In genomic region chrII:1306550-1306949, ce11 we compare ENCODE assay signal across 2 worm cellular contexts.
TF ChIP-seq lines count a peak whose summit lies in the region.

No protein-coding gene starts in this region.

TF ChIP-seq in whole organism, L4 larva, 104 proteins besides CTCF, POLR2A, EP300 and RAD21:
- TF ChIP-seq lsy-2 (tag; optimal IDR thresholded peaks at IDR 0.05; lab: Kevin White, UChicago) (peak in 1 of 2 experiments; percentile 29), spr-1 (tag; optimal IDR thresholded peaks at IDR 0.05; lab: Kevin White, UChicago) (no peak), F49E8.2 (tag; optimal IDR thresholded peaks at IDR 0.05; lab: Kevin White, UChicago; ENCODE audit: borderline replicate concordance) (peak; percentile 51), aha-1 (tag; lab: Kevin White, UChicago) (peak; percentile 38), lin-38 (GFP tag; IDR thresholded peaks at IDR 0.05; lab: Robert Waterston, UW) (peak; percentile 47), sdz-12 (GFP tag; optimal IDR thresholded peaks at IDR 0.05; lab: Kevin White, UChicago) (no peak), F10B5.3 (tag; optimal IDR thresholded peaks at IDR 0.05; lab: Kevin White, UChicago) (no peak), Y48G9A.11 (GFP tag; IDR thresholded peaks at IDR 0.05; lab: Robert Waterston, UW) (peak; percentile 26; the same call in 1 of the 2 replicates)

TF ChIP-seq in whole organism, young adult, 124 proteins besides CTCF, POLR2A, EP300 and RAD21:
- TF ChIP-seq snpc-3.4 (tag; optimal IDR thresholded peaks at IDR 0.05; lab: Kevin White, UChicago) (peak; percentile 61), hmg-1.2 (GFP tag; IDR thresholded peaks at IDR 0.05; lab: Robert Waterston, UW) (0 out of 2 replicates have a peak, but pooled peaks have one; percentile 9), ztf-25 (GFP tag; IDR thresholded peaks at IDR 0.05; lab: Robert Waterston, UW) (no peak), lsy-27 (tag; optimal IDR thresholded peaks at IDR 0.05; lab: Kevin White, UChicago; ENCODE audit: borderline replicate concordance, insufficient read depth) (no peak), ceh-91 (GFP tag; IDR thresholded peaks at IDR 0.05; lab: Robert Waterston, UW) (peak; percentile 61; the same call in 1 of the 2 replicates), mcd-1 (GFP tag; IDR thresholded peaks at IDR 0.05; lab: Robert Waterston, UW) (peak; percentile 45; the same call in 1 of the 2 replicates), lsl-1 (GFP tag; optimal IDR thresholded peaks at IDR 0.05; lab: Kevin White, UChicago) (peak; percentile 96), nhr-27 (tag; optimal IDR thresholded peaks at IDR 0.05; lab: Kevin White, UChicago) (no peak), ceh-58 (GFP tag; IDR thresholded peaks at IDR 0.05; lab: Robert Waterston, UW) (no peak), D2030.7 (GFP tag; IDR thresholded peaks at IDR 0.05; lab: Robert Waterston, UW) (peak; percentile 72), tbp1 (GFP tag; optimal IDR thresholded peaks at IDR 0.05; lab: Kevin White, UChicago) (peak; percentile 9), ztf-3 (GFP tag; optimal IDR thresholded peaks at IDR 0.05; lab: Kevin White, UChicago) (no peak), ekl-4 (GFP tag; IDR thresholded peaks at IDR 0.05; lab: Robert Waterston, UW) (0 out of 2 replicates have a peak, but pooled peaks have one; percentile 34), ets-4 (GFP tag; optimal IDR thresholded peaks at IDR 0.05; lab: Kevin White, UChicago) (no peak), him-1 (tag; optimal IDR thresholded peaks at IDR 0.05; lab: Kevin White, UChicago) (peak; percentile 20), lin-54 (GFP tag; optimal IDR thresholded peaks at IDR 0.05; lab: Kevin White, UChicago) (peak; percentile 80), madf-6 (GFP tag; IDR thresholded peaks at IDR 0.05; lab: Robert Waterston, UW) (peak; percentile 94), madf-8 (GFP tag; conservative IDR thresholded peaks at IDR 0.05; lab: Robert Waterston, UW) (peak; percentile 73), snpc-1.3 (tag; optimal IDR thresholded peaks at IDR 0.05; lab: Kevin White, UChicago; ENCODE audit: insufficient read depth) (peak; percentile 5), Y53F4B.3 (GFP tag; IDR thresholded peaks at IDR 0.05; lab: Robert Waterston, UW) (no peak), attf-6 (GFP tag; IDR thresholded peaks at IDR 0.05; lab: Robert Waterston, UW) (no peak), efl-1 (GFP tag; optimal IDR thresholded peaks at IDR 0.05; lab: Kevin White, UChicago) (peak; percentile 35), xnd-1 (tag; optimal IDR thresholded peaks at IDR 0.05; lab: Kevin White, UChicago) (peak; percentile 96), F33H1.4 (GFP tag; IDR thresholded peaks at IDR 0.05; lab: Robert Waterston, UW) (peak; percentile 94), F49E8.2 (tag; optimal IDR thresholded peaks at IDR 0.05; lab: Kevin White, UChicago; ENCODE audit: insufficient read depth) (peak; percentile 56)
TF ChIP-seq in whole organism, young adult: peak in this region for 17.

Comparison
In these comparisons a context has a peak if more than half of its experiments do, and no peak if none do; other contexts are left out.
1. Of the 7 proteins assayed by ChIP-seq in both whole organism, young adult and whole organism, L4 larva: peak only in whole organism, young adult: none; only in whole organism, L4 larva: none; in both: F49E8.2; in neither: 6.